Fruit fly (Drosophila melanogaster): ENCODE measurements around the gene CG9902.

- TF ChIP-seq CG8478 (optimal IDR thresholded peaks at IDR 0.05) (no peak), CTCF (optimal IDR thresholded peaks at IDR 0.05) (no peak)
Observed at dm6 chrX:16525315-16525714, 22.0 kb downstream of the CG9902 start, which contains the start of gene Cnx14D.
